Worm (Caenorhabditis elegans) whole organism, L1 larva: ENCODE results near the gene C24D10.4.

ENCODE experiments used
- ceh-82 ChIP-seq, 3 experiments: fragments of 150-350 bp in 1 of 3; sonication (generic microtip) in 2 of 3; optimal IDR thresholded peaks; 2 replicates each; lab custom pipeline; 2014 to 2017; ENCODE audit warnings: missing biosample characterization in 3 of 3, missing genetic modification characterization in 3 of 3
- ceh-90 ChIP-seq: sonication (generic microtip); optimal IDR thresholded peaks from 2 replicates; lab custom pipeline; 2016; ENCODE audit warnings: missing genetic modification characterization, missing compliant biosample characterization
- elt-3 ChIP-seq, 6 experiments: fragments of 150-350 bp in 1 of 6; sonication (generic microtip); optimal IDR thresholded peaks; 2 replicates each; lab custom pipeline; 2017 to 2018; ENCODE audit warnings: missing biosample characterization in 6 of 6, missing genetic modification characterization in 6 of 6, inconsistent platforms in 1 of 6
- fkh-10 ChIP-seq: sonication (generic microtip); optimal IDR thresholded peaks from 2 replicates; lab custom pipeline; 2017; ENCODE audit warnings: missing biosample characterization, missing genetic modification reagents, missing genetic modification characterization
- fos-1 ChIP-seq: fragments of 150-350 bp; optimal IDR thresholded peaks from 2 replicates; lab custom pipeline; 2014; ENCODE audit warnings: missing biosample characterization, missing genetic modification characterization
- jun-1 ChIP-seq: fragments of 150-350 bp; optimal IDR thresholded peaks from 2 replicates; lab custom pipeline; 2014; ENCODE audit warnings: missing biosample characterization, missing genetic modification reagents, missing genetic modification characterization
- lin-15B ChIP-seq: fragments of 150-350 bp; sonication (generic microtip); optimal IDR thresholded peaks from 3 replicates; lab custom pipeline; 2014; ENCODE audit warnings: missing biosample characterization, missing genetic modification characterization
- nhr-76 ChIP-seq: sonication (generic microtip); optimal IDR thresholded peaks from 2 replicates; lab custom pipeline; 2017; ENCODE audit warnings: missing biosample characterization, missing genetic modification characterization
- pqm-1 ChIP-seq: sonication (generic microtip); optimal IDR thresholded peaks from 3 replicates; lab custom pipeline; 2017; ENCODE audit warnings: missing biosample characterization, missing genetic modification characterization
- snpc-4 ChIP-seq: fragments of 150-350 bp; optimal IDR thresholded peaks from 2 replicates; lab custom pipeline; 2014; ENCODE audit warnings: missing biosample characterization, missing genetic modification characterization
- tbx-2 ChIP-seq: sonication (generic microtip); optimal IDR thresholded peaks from 2 replicates; lab custom pipeline; 2016; ENCODE audit warnings: missing genetic modification characterization, missing compliant biosample characterization
- zag-1 ChIP-seq: fragments of 150-350 bp; optimal IDR thresholded peaks from 2 replicates; lab custom pipeline; 2014; ENCODE audit warnings: missing biosample characterization, missing genetic modification characterization
- ztf-11 ChIP-seq, 2 experiments: sonication (generic microtip); optimal IDR thresholded peaks; 2 replicates each; lab custom pipeline; 2016 to 2017; ENCODE audit warnings: missing genetic modification characterization in 2 of 2, missing biosample characterization in 1 of 2, missing compliant biosample characterization in 1 of 2

DNA sequence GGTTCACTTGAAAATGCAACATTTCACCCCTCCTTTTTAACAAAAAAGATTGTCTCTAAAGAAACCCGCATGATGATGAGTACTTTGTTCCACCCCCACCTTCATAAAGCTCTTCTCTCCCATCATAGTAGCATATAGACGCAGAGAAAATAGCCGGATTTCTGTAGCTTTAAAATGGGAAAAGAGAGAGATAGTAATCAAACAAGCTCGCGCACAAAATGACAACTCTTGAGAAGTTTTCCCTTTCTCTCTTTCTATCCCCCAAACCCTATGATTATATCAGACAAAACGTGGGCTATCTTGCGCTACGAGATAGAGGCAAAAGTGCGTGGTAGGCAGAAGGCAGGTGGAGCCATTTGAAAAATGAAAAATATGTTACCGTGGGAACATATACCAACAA is 42.3 kb downstream of the C24D10.4 start:
- TF ChIP-seq jun-1, result no peak
- TF ChIP-seq ceh-90 (tag; lab: Kevin White, UChicago), result no peak
- no peak for TF ChIP-seq nhr-76 (tag; lab: Kevin White, UChicago)
- TF ChIP-seq fkh-10, result no peak
- no peak for TF ChIP-seq lin-15B (tag; lab: Kevin White, UChicago)
- no peak for TF ChIP-seq elt-3 (tag; optimal IDR thresholded peaks at IDR 0.05; lab: Kevin White, UChicago)
- no peak for TF ChIP-seq fos-1 (tag; lab: Kevin White, UChicago)
- no peak for TF ChIP-seq snpc-4 (tag; lab: Kevin White, UChicago)
- TF ChIP-seq zag-1 (tag; lab: Kevin White, UChicago), result no peak
- TF ChIP-seq ceh-82 (tag; optimal IDR thresholded peaks at IDR 0.05; lab: Kevin White, UChicago), result no peak
- TF ChIP-seq ztf-11 (tag; optimal IDR thresholded peaks at IDR 0.05; lab: Kevin White, UChicago), result no peak
- no peak for TF ChIP-seq pqm-1 (tag; lab: Kevin White, UChicago)
- no peak for TF ChIP-seq tbx-2 (tag; lab: Kevin White, UChicago)
